Worm (Caenorhabditis elegans) whole organism, L2 larva: Measurements from ENCODE around the gene ilys-4.

ENCODE experiments used
- aly-2 ChIP-seq: fragments of 150-350 bp; optimal IDR thresholded peaks from 2 replicates; lab custom pipeline; 2014; ENCODE audit warnings: missing biosample characterization, missing genetic modification characterization
- unc-55 ChIP-seq: fragments of 150-350 bp; sonication (generic microtip); optimal IDR thresholded peaks from 3 replicates; lab custom pipeline; 2014; ENCODE audit warnings: missing biosample characterization, missing genetic modification reagents, missing genetic modification characterization

Gene ilys-4

DNA sequence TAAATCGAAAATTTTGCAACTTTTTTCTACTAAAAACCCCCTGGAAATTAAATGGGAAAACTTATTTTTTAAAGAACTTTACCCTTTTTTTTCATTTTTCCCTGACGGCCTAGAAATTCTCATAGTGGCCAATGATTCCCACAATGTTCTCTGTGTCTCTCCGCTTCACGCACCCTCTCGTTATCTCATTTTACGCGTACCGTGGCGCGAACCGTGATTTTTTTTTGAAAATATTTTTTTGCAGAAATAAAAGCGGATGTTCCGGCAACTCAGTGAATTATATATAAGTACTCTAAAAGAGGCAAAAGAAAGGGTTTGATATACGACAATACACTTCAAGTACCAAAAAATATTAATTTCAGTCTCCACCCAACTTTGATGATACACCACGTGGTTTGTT lies 51.0 kb downstream of the ilys-4 start, which contains the start of gene C06A6.2:
TSS of gene C06A6.2 (plus strand) at position 237 of the 400 bp plus-strand sequence.
- TF ChIP-seq aly-2 (tag; lab: Kevin White, UChicago) (no peak), unc-55 (GFP tag; lab: Kevin White, UChicago) (peak; percentile 14)
